Fruit fly (Drosophila melanogaster): ENCODE measurements around the gene Uros1.

Gene Uros1

DNA sequence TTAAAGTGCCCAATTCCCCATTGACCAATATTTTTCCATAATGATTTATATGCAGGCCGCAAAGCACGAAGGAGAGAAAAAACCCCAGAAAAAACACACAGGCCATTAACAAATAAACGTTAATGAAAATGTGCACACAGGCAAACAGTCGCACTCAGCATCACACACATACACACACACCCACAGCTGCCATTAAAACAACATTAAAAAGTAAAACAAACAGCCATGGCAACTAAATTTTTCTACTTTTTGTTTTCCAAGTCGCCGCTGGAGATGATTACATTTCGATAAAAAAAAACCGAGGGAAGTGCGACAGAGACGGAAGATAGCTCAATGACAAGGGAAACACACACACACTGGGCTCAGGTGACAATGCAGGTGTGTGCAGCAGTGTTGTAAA, 12.7 kb downstream of the Uros1 start (continued):
- peak; percentile 19 for TF ChIP-seq grn (GFP tag; optimal IDR thresholded peaks at IDR 0.05)
- no peak for TF ChIP-seq CG5180 (GFP tag; optimal IDR thresholded peaks at IDR 0.05)
- TF ChIP-seq CG12659 (GFP tag; optimal IDR thresholded peaks at IDR 0.05) = no peak
- no peak for TF ChIP-seq so (GFP tag; IDR thresholded peaks at IDR 0.05)
- TF ChIP-seq gfzf (GFP tag; optimal IDR thresholded peaks at IDR 0.05) = no peak
- no peak for TF ChIP-seq CG14710 (tag; optimal IDR thresholded peaks at IDR 0.05)
- TF ChIP-seq pita (GFP tag; optimal IDR thresholded peaks at IDR 0.05) = no peak
- TF ChIP-seq Tbp (GFP tag; optimal IDR thresholded peaks at IDR 0.05) = no peak
- peak; percentile 56; the same call in 1 of the 2 replicates for TF ChIP-seq Awh (GFP tag; IDR thresholded peaks at IDR 0.05)
- peak; percentile 14 for TF ChIP-seq unpg (GFP tag; optimal IDR thresholded peaks at IDR 0.05)
- no peak for TF ChIP-seq nau (GFP tag; optimal IDR thresholded peaks at IDR 0.05)
- peak; percentile 36 for TF ChIP-seq fd64A (GFP tag; optimal IDR thresholded peaks at IDR 0.05)
- TF ChIP-seq CG6813 (GFP tag; optimal IDR thresholded peaks at IDR 0.05) = peak; percentile 30
- no peak for TF ChIP-seq lilli (GFP tag; optimal IDR thresholded peaks at IDR 0.05)
- no peak for TF ChIP-seq CG14667 (GFP tag; IDR thresholded peaks at IDR 0.05)
- TF ChIP-seq kah (GFP tag; optimal IDR thresholded peaks at IDR 0.05) = no peak
- no peak for TF ChIP-seq CG11723 (GFP tag; optimal IDR thresholded peaks at IDR 0.05)
- no peak for TF ChIP-seq CG5245 (GFP tag; optimal IDR thresholded peaks at IDR 0.05)
- peak; percentile 37; the same call in 1 of the 2 replicates for TF ChIP-seq CG14014 (GFP tag; IDR thresholded peaks at IDR 0.05)
- TF ChIP-seq CG32772 (GFP tag; IDR thresholded peaks at IDR 0.05) = no peak; the same call in 1 of the 2 replicates
- TF ChIP-seq chm (GFP tag; IDR thresholded peaks at IDR 0.05) = peak; percentile 65
- peak; percentile 28 for TF ChIP-seq CG15269 (tag; optimal IDR thresholded peaks at IDR 0.05)
- peak; percentile 60 for TF ChIP-seq kni (GFP tag; optimal IDR thresholded peaks at IDR 0.05)
- TF ChIP-seq ATbp (GFP tag; optimal IDR thresholded peaks at IDR 0.05) = peak; percentile 58
- TF ChIP-seq CG15601 (tag; optimal IDR thresholded peaks at IDR 0.05) = peak; percentile 17
- no peak for TF ChIP-seq Dfd (GFP tag; optimal IDR thresholded peaks at IDR 0.05)
- no peak for TF ChIP-seq unc-4 (GFP tag; IDR thresholded peaks at IDR 0.05; ENCODE audit: partially characterized antibody)
- TF ChIP-seq ci (GFP tag; IDR thresholded peaks at IDR 0.05) = peak; percentile 65; the same call in 2 of the 3 replicates
- peak; percentile 4 for TF ChIP-seq CG1603 (tag; optimal IDR thresholded peaks at IDR 0.05)
- no peak for TF ChIP-seq CG10462 (GFP tag; optimal IDR thresholded peaks at IDR 0.05)
- TF ChIP-seq CG1529 (GFP tag; optimal IDR thresholded peaks at IDR 0.05) = peak; percentile 19
- no peak for TF ChIP-seq tll (GFP tag; optimal IDR thresholded peaks at IDR 0.05)
- peak; percentile 61 for TF ChIP-seq sens (GFP tag)
- TF ChIP-seq zen (tag; optimal IDR thresholded peaks at IDR 0.05) = peak; percentile 26
- peak; percentile 67 for TF ChIP-seq cg (GFP tag; optimal IDR thresholded peaks at IDR 0.05)
- TF ChIP-seq pan (optimal IDR thresholded peaks at IDR 0.05) = no peak
- TF ChIP-seq pan (GFP tag; optimal IDR thresholded peaks at IDR 0.05 in 1 of 2, IDR thresholded peaks at IDR 0.05 in 1 of 2) = peak in 1 of 2 experiments; percentile 21
- peak; percentile 11 for TF ChIP-seq CG3407 (GFP tag; optimal IDR thresholded peaks at IDR 0.05)
- no peak for TF ChIP-seq Hr51 (GFP tag; optimal IDR thresholded peaks at IDR 0.05)
- TF ChIP-seq CG10431 (GFP tag; optimal IDR thresholded peaks at IDR 0.05) = peak; percentile 3
- TF ChIP-seq toy (GFP tag; IDR thresholded peaks at IDR 0.05) = no peak
- TF ChIP-seq Dref (GFP tag; IDR thresholded peaks at IDR 0.05) = no peak
- no peak for TF ChIP-seq Nf-YB (GFP tag; optimal IDR thresholded peaks at IDR 0.05)
- TF ChIP-seq CG8924 (tag; optimal IDR thresholded peaks at IDR 0.05) = peak; percentile 10
- TF ChIP-seq Med (GFP tag) = peak; percentile 62
- no peak for TF ChIP-seq z (GFP tag; IDR thresholded peaks at IDR 0.05)
- peak; percentile 50 for TF ChIP-seq stwl (tag; optimal IDR thresholded peaks at IDR 0.05)
- TF ChIP-seq Eip74EF (GFP tag; optimal IDR thresholded peaks at IDR 0.05) = peak in 1 of 2 experiments; percentile 13
- TF ChIP-seq wek (GFP tag; optimal IDR thresholded peaks at IDR 0.05) = peak; percentile 25

All from whole organism, embryonic.